In genomic region chr2L:11332978-11333539, dm6 we compare ENCODE assay signal across 3 fruit fly cellular contexts.
TF ChIP-seq lines count a peak whose summit lies in the region.

No protein-coding gene starts in this region.

- no peak for TF ChIP-seq CTCF in whole organism, embryonic (GFP tag; optimal IDR thresholded peaks at IDR 0.05; lab: Kevin White, UChicago)

TF ChIP-seq in whole organism, embryonic, 481 proteins besides CTCF, POLR2A, EP300 and RAD21:
- TF ChIP-seq Scr (GFP tag; IDR thresholded peaks at IDR 0.05; lab: Robert Waterston, UW; ENCODE audit: partially characterized antibody) (no peak), CG10209 (GFP tag; optimal IDR thresholded peaks at IDR 0.05; lab: Kevin White, UChicago) (no peak), CG7357 (GFP tag; IDR thresholded peaks at IDR 0.05; lab: Robert Waterston, UW) (no peak), vvl (GFP tag; IDR thresholded peaks at IDR 0.05; lab: Robert Waterston, UW) (no peak), CG8924 (tag; optimal IDR thresholded peaks at IDR 0.05; lab: Kevin White, UChicago) (no peak), CG30431 (GFP tag; optimal IDR thresholded peaks at IDR 0.05; lab: Kevin White, UChicago) (no peak), D19A (tag; optimal IDR thresholded peaks at IDR 0.05; lab: Kevin White, UChicago) (peak; percentile 6), br (optimal IDR thresholded peaks at IDR 0.05; lab: Kevin White, UChicago) (no peak), fd96Cb (tag; optimal IDR thresholded peaks at IDR 0.05; lab: Kevin White, UChicago) (no peak), dysf (GFP tag; IDR thresholded peaks at IDR 0.05; lab: Robert Waterston, UW) (no peak), hkb (optimal IDR thresholded peaks at IDR 0.05; lab: Kevin White, UChicago) (no peak), hkb (GFP tag; IDR thresholded peaks at IDR 0.05; lab: Robert Waterston, UW) (no peak), twi (tag; optimal IDR thresholded peaks at IDR 0.05; lab: Kevin White, UChicago) (no peak), Lpt (GFP tag; optimal IDR thresholded peaks at IDR 0.05; lab: Kevin White, UChicago) (no peak), CG8478 (optimal IDR thresholded peaks at IDR 0.05; lab: Kevin White, UChicago) (no peak), Tbp (GFP tag; optimal IDR thresholded peaks at IDR 0.05; lab: Kevin White, UChicago) (no peak), Meics (GFP tag; optimal IDR thresholded peaks at IDR 0.05; lab: Kevin White, UChicago) (no peak), CG12744 (GFP tag; optimal IDR thresholded peaks at IDR 0.05; lab: Kevin White, UChicago) (no peak), Stat92E (GFP tag; optimal IDR thresholded peaks at IDR 0.05; lab: Kevin White, UChicago) (no peak), eve (GFP tag; optimal IDR thresholded peaks at IDR 0.05; lab: Kevin White, UChicago) (no peak), Sry-δ (GFP tag; optimal IDR thresholded peaks at IDR 0.05; lab: Kevin White, UChicago) (no peak), sens (GFP tag; lab: Kevin White, UChicago) (peak; percentile 43), Drgx (GFP tag; IDR thresholded peaks at IDR 0.05; lab: Robert Waterston, UW) (peak; percentile 49; the same call in 1 of the 2 replicates), CG10959 (GFP tag; IDR thresholded peaks at IDR 0.05; lab: Robert Waterston, UW) (no peak), az2 (GFP tag; optimal IDR thresholded peaks at IDR 0.05; lab: Kevin White, UChicago) (no peak), oc (tag; optimal IDR thresholded peaks at IDR 0.05; lab: Kevin White, UChicago) (no peak), Hmx (GFP tag; optimal IDR thresholded peaks at IDR 0.05; lab: Kevin White, UChicago) (no peak), CG15269 (tag; optimal IDR thresholded peaks at IDR 0.05; lab: Kevin White, UChicago) (no peak)

TF ChIP-seq in whole organism, prepupa, 60 proteins besides CTCF, POLR2A, EP300 and RAD21:
- TF ChIP-seq CG11294 (GFP tag; IDR thresholded peaks at IDR 0.05; lab: Robert Waterston, UW) (peak; percentile 33; the same call in 1 of the 2 replicates), OdsH (GFP tag; optimal IDR thresholded peaks at IDR 0.05; lab: Kevin White, UChicago) (no peak), acj6 (GFP tag; optimal IDR thresholded peaks at IDR 0.05; lab: Kevin White, UChicago) (no peak), Eip78C (GFP tag; lab: Kevin White, UChicago) (peak; percentile 59), CG1621 (tag; optimal IDR thresholded peaks at IDR 0.05; lab: Kevin White, UChicago) (no peak), salr (GFP tag; optimal IDR thresholded peaks at IDR 0.05; lab: Kevin White, UChicago) (peak in 1 of 2 experiments; percentile 62), Gug (GFP tag; IDR thresholded peaks at IDR 0.05; lab: Robert Waterston, UW) (0 out of 2 replicates have a peak, but pooled peaks have one; percentile 12), dsx (GFP tag; optimal IDR thresholded peaks at IDR 0.05; lab: Kevin White, UChicago; ENCODE audit: poor library complexity, severe bottlenecking) (no peak), CG15336 (GFP tag; IDR thresholded peaks at IDR 0.05; lab: Robert Waterston, UW) (peak; percentile 42; the same call in 1 of the 2 replicates), cyc (GFP tag; optimal IDR thresholded peaks at IDR 0.05; lab: Kevin White, UChicago) (no peak), eg (GFP tag; IDR thresholded peaks at IDR 0.05; lab: Robert Waterston, UW) (peak; percentile 36; the same call in 1 of the 3 replicates), CG7368 (GFP tag; optimal IDR thresholded peaks at IDR 0.05; lab: Kevin White, UChicago) (no peak), CG32006 (GFP tag; optimal IDR thresholded peaks at IDR 0.05; lab: Kevin White, UChicago) (peak; percentile 18), Hr4 (GFP tag; optimal IDR thresholded peaks at IDR 0.05; lab: Kevin White, UChicago) (peak; percentile 40)

TF ChIP-seq in whole organism, pupa, 21 proteins besides CTCF, POLR2A, EP300 and RAD21:
- TF ChIP-seq CG12605 (GFP tag; IDR thresholded peaks at IDR 0.05; lab: Robert Waterston, UW) (no peak), Ets98B (GFP tag; IDR thresholded peaks at IDR 0.05; lab: Robert Waterston, UW) (peak; percentile 40; the same call in 1 of the 2 replicates), CG32121 (GFP tag; IDR thresholded peaks at IDR 0.05; lab: Robert Waterston, UW) (peak; percentile 38; the same call in 1 of the 2 replicates), Pif1B (GFP tag; optimal IDR thresholded peaks at IDR 0.05; lab: Kevin White, UChicago) (no peak), CG14655 (GFP tag; optimal IDR thresholded peaks at IDR 0.05; lab: Kevin White, UChicago) (peak; percentile 56), CG4496 (GFP tag; IDR thresholded peaks at IDR 0.05; lab: Robert Waterston, UW) (no peak; the same call in 2 of the 3 replicates), CG8301 (tag; optimal IDR thresholded peaks at IDR 0.05; lab: Kevin White, UChicago) (peak; percentile 46), fd96Ca (GFP tag; IDR thresholded peaks at IDR 0.05; lab: Robert Waterston, UW) (peak; percentile 57; the same call in 2 of the 3 replicates)

Comparison
In these comparisons a context has a peak if more than half of its experiments do, and no peak if none do; other contexts are left out.
1. Of the 7 proteins assayed by ChIP-seq in both whole organism, embryonic and whole organism, prepupa: peak only in whole organism, embryonic: none; only in whole organism, prepupa: Gug; in both: none; in neither: 6.